Fruit fly (Drosophila melanogaster): ENCODE measurements around the gene btn.

The btn gene

DNA sequence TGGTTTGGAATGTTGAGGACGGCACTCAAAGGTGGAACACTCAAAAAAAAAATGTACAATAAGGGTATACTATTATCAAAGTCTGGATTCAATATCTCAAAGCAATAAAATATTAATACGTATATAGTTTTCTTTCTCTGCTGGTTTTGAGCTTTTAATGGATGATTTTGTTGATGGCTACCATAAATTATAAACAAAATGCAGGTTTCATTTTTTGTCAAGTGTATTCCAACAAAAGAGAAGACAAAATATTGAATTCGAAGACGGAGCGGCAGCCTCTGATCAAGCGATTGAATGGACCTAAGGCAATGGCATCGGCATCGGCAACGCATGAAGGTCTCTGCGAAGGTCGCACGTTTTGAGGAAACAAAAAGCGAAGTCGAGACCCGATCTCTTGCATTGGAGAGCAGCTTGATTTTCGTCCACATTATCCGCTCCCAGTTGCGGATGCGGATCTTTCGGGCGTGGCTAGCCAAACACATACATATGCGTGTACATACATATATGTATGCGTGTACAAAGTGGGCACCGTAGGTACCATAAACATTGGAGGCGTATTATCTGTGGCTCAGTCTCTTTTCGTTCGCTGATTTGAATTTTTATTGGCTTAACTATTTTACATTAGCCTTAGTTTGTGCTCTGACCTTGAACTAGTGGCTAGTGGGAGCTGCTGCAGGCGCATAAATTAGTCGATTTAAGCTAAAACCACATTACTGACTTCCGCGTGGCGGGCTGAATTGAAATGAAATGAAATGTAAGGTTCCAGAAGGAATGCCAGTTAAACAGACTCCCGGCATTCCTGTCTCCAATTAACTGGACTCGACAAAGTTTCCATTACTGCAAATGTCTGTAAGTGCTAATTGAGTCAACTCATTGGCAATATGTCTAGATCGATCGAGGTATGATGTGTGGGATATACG, 49.7 kb downstream of the btn start (continued):
- TF ChIP-seq CG15514 (GFP tag; optimal IDR thresholded peaks at IDR 0.05) (no peak), ind (GFP tag; optimal IDR thresholded peaks at IDR 0.05) (peak; percentile 22), CG10267 (tag; optimal IDR thresholded peaks at IDR 0.05) (peak; percentile 37), CG2678 (tag; optimal IDR thresholded peaks at IDR 0.05) (peak; percentile 61), CG14014 (GFP tag; IDR thresholded peaks at IDR 0.05) (no peak), Antp (GFP tag; optimal IDR thresholded peaks at IDR 0.05) (no peak), pros (GFP tag; optimal IDR thresholded peaks at IDR 0.05) (peak; percentile 97), Trl (optimal IDR thresholded peaks at IDR 0.05) (no peak), Trl (GFP tag; optimal IDR thresholded peaks at IDR 0.05) (no peak), Hsf (GFP tag; optimal IDR thresholded peaks at IDR 0.05) (peak; percentile 10), CG34224 (GFP tag; IDR thresholded peaks at IDR 0.05; ENCODE audit: partially characterized antibody) (no peak), CG10274 (GFP tag; optimal IDR thresholded peaks at IDR 0.05) (no peak), vvl (GFP tag; IDR thresholded peaks at IDR 0.05) (peak; percentile 64), CG12769 (tag; optimal IDR thresholded peaks at IDR 0.05) (peak; percentile 57), Sox100B (GFP tag; optimal IDR thresholded peaks at IDR 0.05) (peak; percentile 5), CG18599 (GFP tag; optimal IDR thresholded peaks at IDR 0.05) (peak; percentile 37), sim (GFP tag; IDR thresholded peaks at IDR 0.05) (no peak), her (GFP tag; optimal IDR thresholded peaks at IDR 0.05) (no peak), ewg (GFP tag; optimal IDR thresholded peaks at IDR 0.05) (peak; percentile 24), ttk (GFP tag; IDR thresholded peaks at IDR 0.05) (0 out of 2 replicates have a peak, but pooled peaks have one; percentile 26), scrt (GFP tag; optimal IDR thresholded peaks at IDR 0.05) (no peak), CG9817 (tag; optimal IDR thresholded peaks at IDR 0.05) (peak; percentile 19), CG17186 (GFP tag; optimal IDR thresholded peaks at IDR 0.05) (no peak), slbo (GFP tag; IDR thresholded peaks at IDR 0.05) (peak; percentile 47; the same call in 1 of the 2 replicates), rib (GFP tag; IDR thresholded peaks at IDR 0.05) (no peak), lilli (GFP tag; optimal IDR thresholded peaks at IDR 0.05) (peak; percentile 31), CG2199 (GFP tag; IDR thresholded peaks at IDR 0.05) (no peak), CG10543 (GFP tag; optimal IDR thresholded peaks at IDR 0.05) (no peak), aop (GFP tag; IDR thresholded peaks at IDR 0.05) (no peak), CG1792 (GFP tag; optimal IDR thresholded peaks at IDR 0.05) (peak; percentile 11), CG13624 (GFP tag; optimal IDR thresholded peaks at IDR 0.05) (no peak), Hey (tag; optimal IDR thresholded peaks at IDR 0.05) (no peak), nau (GFP tag; optimal IDR thresholded peaks at IDR 0.05) (no peak), CG7271 (tag; optimal IDR thresholded peaks at IDR 0.05) (no peak), klu (GFP tag; IDR thresholded peaks at IDR 0.05) (no peak), Sox102F (GFP tag; optimal IDR thresholded peaks at IDR 0.05) (peak; percentile 67), Med (GFP tag) (peak; percentile 82), pb (GFP tag; optimal IDR thresholded peaks at IDR 0.05) (no peak), nmo (GFP tag; optimal IDR thresholded peaks at IDR 0.05) (peak; percentile 36), Lim3 (GFP tag; IDR thresholded peaks at IDR 0.05) (no peak), CG3847 (GFP tag; IDR thresholded peaks at IDR 0.05) (no peak), dm (GFP tag; optimal IDR thresholded peaks at IDR 0.05) (no peak), fu2 (GFP tag; optimal IDR thresholded peaks at IDR 0.05) (no peak), bcd (GFP tag; optimal IDR thresholded peaks at IDR 0.05) (peak; percentile 28), trh (GFP tag; optimal IDR thresholded peaks at IDR 0.05) (no peak), twi (tag; optimal IDR thresholded peaks at IDR 0.05) (no peak), CG1832 (GFP tag; optimal IDR thresholded peaks at IDR 0.05) (no peak), wor (GFP tag; IDR thresholded peaks at IDR 0.05) (no peak), ase (GFP tag; IDR thresholded peaks at IDR 0.05) (peak; percentile 54; the same call in 1 of the 3 replicates)

Measured in whole organism, embryonic.